Worm (Caenorhabditis elegans) whole organism, L4/young adult: ENCODE data around the gene C04G6.2.

Source experiments
- W03F9.2 ChIP-seq: fragments of 150-350 bp; optimal IDR thresholded peaks from 2 replicates; lab custom pipeline; 2014; ENCODE audit warnings: missing biosample characterization, missing genetic modification characterization
- him-1 ChIP-seq: sonication (generic microtip); optimal IDR thresholded peaks from 2 replicates; lab custom pipeline; 2016; ENCODE audit warnings: missing genotype, missing genetic modification reagents, missing genetic modification characterization, missing compliant biosample characterization

DNA sequence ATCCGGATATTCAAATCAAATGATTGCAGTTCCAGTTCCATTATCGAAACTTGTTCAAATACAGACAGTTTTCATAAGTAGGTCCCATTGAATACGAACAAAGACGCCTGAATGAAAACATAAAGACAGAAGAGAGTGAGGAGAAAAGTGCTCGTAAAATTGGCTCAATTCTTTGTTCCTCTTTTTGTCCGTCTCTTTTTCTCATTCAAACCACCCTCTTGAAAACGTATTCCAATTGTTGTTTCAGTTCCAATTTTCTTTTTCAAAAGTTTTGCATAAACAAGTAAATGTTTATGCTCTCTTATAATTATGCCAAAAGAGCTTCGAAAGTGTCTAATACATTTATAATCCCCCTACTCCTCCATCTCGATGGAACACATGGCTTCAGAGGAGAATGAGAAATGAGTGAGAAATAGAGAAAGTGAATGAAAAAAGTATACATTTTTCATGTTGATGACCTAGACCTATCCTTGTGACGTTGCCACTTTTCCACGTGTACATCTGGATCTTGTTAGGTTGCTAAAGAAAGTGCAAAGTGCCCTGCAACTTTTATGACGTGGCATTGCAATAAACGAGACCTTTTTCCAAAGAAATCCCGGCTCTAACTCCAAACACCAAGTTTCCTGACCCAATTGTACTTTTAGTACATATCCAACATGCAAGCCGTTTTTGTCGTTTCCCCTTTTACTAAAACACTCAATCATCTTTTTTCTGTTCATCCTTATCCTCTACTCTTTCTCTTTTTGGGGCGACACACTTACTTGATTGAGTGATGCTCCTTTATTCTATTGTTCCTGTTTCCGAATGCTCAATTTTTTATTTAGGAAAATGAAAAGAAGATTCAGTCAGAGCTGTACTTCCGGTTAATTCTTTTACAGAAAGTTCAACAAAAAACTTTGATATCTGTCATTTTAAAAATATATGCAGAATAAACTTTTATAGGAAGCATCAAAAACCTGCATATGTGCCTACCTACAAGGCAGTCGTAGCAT lies 46.5 kb upstream of the C04G6.2 start:
- TF ChIP-seq him-1 (tag; lab: Kevin White, UChicago) = no peak
- no peak for TF ChIP-seq W03F9.2 (tag; lab: Kevin White, UChicago)
